Worm (Caenorhabditis elegans): ENCODE measurements around the gene dsl-7.

DNA sequence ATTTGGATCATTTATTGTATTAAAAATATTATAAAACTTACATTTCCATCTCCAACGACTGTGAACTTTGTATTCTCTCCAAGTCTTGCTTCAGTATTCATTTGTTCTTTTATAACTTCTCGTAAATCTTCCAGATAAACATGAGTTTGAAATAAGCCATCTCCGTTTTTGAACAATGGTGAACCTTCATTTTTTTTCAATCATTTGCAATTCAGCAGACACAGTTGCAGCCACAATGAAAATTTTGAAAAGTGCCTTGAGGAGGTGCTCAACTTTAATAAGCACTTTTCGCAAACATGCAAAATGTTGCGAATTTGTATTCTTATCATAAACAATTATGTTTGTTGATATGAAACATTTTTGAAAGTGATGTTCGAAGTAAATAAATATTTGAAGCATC is 48.7 kb upstream of the dsl-7 start, which contains the start of gene T16G1.3:
- TF ChIP-seq attf-6 (GFP tag; IDR thresholded peaks at IDR 0.05): no peak
- no peak for TF ChIP-seq tbp1 (GFP tag; optimal IDR thresholded peaks at IDR 0.05)
- no peak for TF ChIP-seq K12H6.12 (tag; optimal IDR thresholded peaks at IDR 0.05)
- TF ChIP-seq madf-3 (GFP tag; IDR thresholded peaks at IDR 0.05): no peak
- no peak for TF ChIP-seq F52B5.7 (tag; optimal IDR thresholded peaks at IDR 0.05)
- no peak for TF ChIP-seq Y95B8A.8 (GFP tag; IDR thresholded peaks at IDR 0.05)
- no peak for TF ChIP-seq lag-1 (GFP tag; IDR thresholded peaks at IDR 0.05)
- TF ChIP-seq aptf-3 (GFP tag; IDR thresholded peaks at IDR 0.05): no peak
- TF ChIP-seq madf-10 (tag; optimal IDR thresholded peaks at IDR 0.05): no peak
- no peak for TF ChIP-seq ama-1 (optimal IDR thresholded peaks at IDR 0.05)
- no peak for TF ChIP-seq ama-1 (GFP tag; optimal IDR thresholded peaks at IDR 0.05)
- no peak for TF ChIP-seq snpc-3.4 (tag; optimal IDR thresholded peaks at IDR 0.05)
- no peak for TF ChIP-seq chd-7 (tag; optimal IDR thresholded peaks at IDR 0.05)
- TF ChIP-seq lsl-1 (GFP tag; optimal IDR thresholded peaks at IDR 0.05): no peak
- no peak for TF ChIP-seq ztf-3 (GFP tag; optimal IDR thresholded peaks at IDR 0.05)

All from whole organism, young adult.